Worm (Caenorhabditis elegans) whole organism, mixed stage, embryonic: ENCODE results near the gene F49F1.10.

Source experiments
- bed-3 ChIP-seq: fragments of 200-800 bp; sonication (Bioruptor generic); optimal IDR thresholded peaks from 3 replicates; lab custom pipeline; 2018; ENCODE audit warnings: mild to moderate bottlenecking, missing genetic modification characterization, moderate library complexity, missing compliant biosample characterization
- elt-1 ChIP-seq: sonication (generic microtip); optimal IDR thresholded peaks from 2 replicates; lab custom pipeline; 2017; ENCODE audit warnings: missing genetic modification characterization, mild to moderate bottlenecking, missing compliant biosample characterization, antibody characterized with exemption, moderate library complexity, borderline replicate concordance; ENCODE audit not compliant: insufficient read depth
- flh-1 ChIP-seq: fragments of 200-800 bp; sonication (Bioruptor generic); optimal IDR thresholded peaks from 2 replicates; lab custom pipeline; 2018; ENCODE audit warnings: mild to moderate bottlenecking, missing genetic modification characterization, moderate library complexity, missing compliant biosample characterization
- hlh-1 ChIP-seq: fragments of 150-350 bp; optimal IDR thresholded peaks from 2 replicates; lab custom pipeline; 2014; ENCODE audit warnings: missing biosample characterization, missing genetic modification reagents, missing genetic modification characterization
- nhr-76 ChIP-seq: sonication (generic microtip); optimal IDR thresholded peaks from 2 replicates; lab custom pipeline; 2017; ENCODE audit warnings: missing biosample characterization, missing genetic modification characterization
- sptf-1 ChIP-seq: sonication (generic microtip); optimal IDR thresholded peaks from 2 replicates; lab custom pipeline; 2017; ENCODE audit warnings: mild to moderate bottlenecking, missing genetic modification characterization, moderate library complexity, missing compliant biosample characterization
- unc-39 ChIP-seq: fragments of 150-350 bp; optimal IDR thresholded peaks from 2 replicates; lab custom pipeline; 2014; ENCODE audit warnings: missing biosample characterization, missing genetic modification characterization
- ztf-11 ChIP-seq: fragments of 150-350 bp; optimal IDR thresholded peaks from 2 replicates; lab custom pipeline; 2014; ENCODE audit warnings: missing biosample characterization, missing genetic modification characterization

DNA sequence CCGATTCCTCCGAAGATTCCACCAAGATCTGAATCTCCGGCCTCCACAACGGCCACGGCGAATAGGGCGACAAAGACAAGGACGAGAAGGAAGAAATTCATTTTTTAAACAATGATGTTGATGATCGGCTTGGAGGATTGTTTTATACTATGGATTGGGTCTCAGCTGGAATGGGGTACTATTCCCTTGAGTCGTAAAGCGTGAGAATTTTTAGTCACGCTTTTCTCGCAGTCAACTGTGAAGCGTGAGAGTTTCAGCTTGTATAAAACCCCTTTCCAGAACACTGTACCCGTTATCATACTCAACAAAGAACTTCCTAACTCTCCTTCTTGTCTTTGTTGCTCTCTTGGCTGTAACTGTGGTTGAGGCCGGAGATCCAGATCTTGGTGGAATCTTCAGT, 24.4 kb downstream of the F49F1.10 start, which contains the start of gene F49F1.15:
- TF ChIP-seq flh-1 (GFP tag; lab: Kevin White, UChicago) (no peak), unc-39 (no peak), hlh-1 (tag; lab: Kevin White, UChicago) (no peak), elt-1 (tag; lab: Kevin White, UChicago) (no peak), ztf-11 (tag; lab: Kevin White, UChicago) (no peak), bed-3 (GFP tag; lab: Kevin White, UChicago) (no peak), nhr-76 (no peak), sptf-1 (tag; lab: Kevin White, UChicago) (no peak)
